Worm (Caenorhabditis elegans): Measurements from ENCODE around the gene aldo-2.

Gene aldo-2

DNA sequence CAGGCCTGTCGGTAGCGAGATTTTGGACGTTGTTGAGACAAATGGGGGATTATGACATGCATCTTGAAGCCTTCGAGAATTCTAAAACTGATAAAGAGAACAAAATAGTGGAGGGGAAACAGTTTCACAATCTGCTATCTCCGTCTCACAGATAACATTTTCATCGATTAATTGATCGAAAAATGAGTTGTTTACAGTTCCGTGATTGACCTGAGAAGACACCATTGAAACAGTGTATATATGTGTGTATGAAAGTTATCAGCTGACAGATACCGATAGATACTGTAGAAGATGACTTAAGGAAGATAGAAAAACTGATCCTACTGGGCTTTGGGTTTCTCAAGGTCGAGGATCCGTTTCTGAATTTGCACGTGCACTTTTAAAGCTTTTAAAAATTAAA, 37.3 kb downstream of the aldo-2 start:
- TF ChIP-seq dox-1 (GFP tag; IDR thresholded peaks at IDR 0.05) (peak; percentile 11; the same call in 1 of the 2 replicates), let-607 (tag; optimal IDR thresholded peaks at IDR 0.05) (peak in 1 of 2 experiments; percentile 31), egl-44 (GFP tag; IDR thresholded peaks at IDR 0.05) (no peak), F23B12.7 (tag; optimal IDR thresholded peaks at IDR 0.05; ENCODE audit: insufficient read depth) (no peak), F39B2.1 (GFP tag; IDR thresholded peaks at IDR 0.05) (no peak), nhr-80 (tag; optimal IDR thresholded peaks at IDR 0.05) (peak; percentile 61), dpl-1 (GFP tag; optimal IDR thresholded peaks at IDR 0.05) (no peak), hrde-1 (tag; optimal IDR thresholded peaks at IDR 0.05; ENCODE audit: borderline replicate concordance) (no peak), attf-6 (GFP tag; IDR thresholded peaks at IDR 0.05) (no peak), nfyb-1 (GFP tag; IDR thresholded peaks at IDR 0.05) (peak; percentile 32; the same call in 1 of the 2 replicates), somi-1 (GFP tag; optimal IDR thresholded peaks at IDR 0.05) (no peak), attf-5 (GFP tag; optimal IDR thresholded peaks at IDR 0.05) (peak; percentile 3), madf-3 (GFP tag; IDR thresholded peaks at IDR 0.05) (no peak), ama-1 (optimal IDR thresholded peaks at IDR 0.05) (no peak), ama-1 (GFP tag; optimal IDR thresholded peaks at IDR 0.05) (no peak), ztf-26 (tag; optimal IDR thresholded peaks at IDR 0.05) (no peak), fkh-3 (tag; optimal IDR thresholded peaks at IDR 0.05) (no peak), Y95B8A.8 (GFP tag; IDR thresholded peaks at IDR 0.05) (no peak), cebp-1 (GFP tag; IDR thresholded peaks at IDR 0.05) (no peak; the same call in 1 of the 2 replicates), cebp-1 (tag; optimal IDR thresholded peaks at IDR 0.05) (peak; percentile 57), F57A8.1 (GFP tag; optimal IDR thresholded peaks at IDR 0.05) (no peak), ceh-100 (GFP tag; IDR thresholded peaks at IDR 0.05) (no peak), F49E8.2 (tag; optimal IDR thresholded peaks at IDR 0.05; ENCODE audit: insufficient read depth) (no peak)

DNA sequence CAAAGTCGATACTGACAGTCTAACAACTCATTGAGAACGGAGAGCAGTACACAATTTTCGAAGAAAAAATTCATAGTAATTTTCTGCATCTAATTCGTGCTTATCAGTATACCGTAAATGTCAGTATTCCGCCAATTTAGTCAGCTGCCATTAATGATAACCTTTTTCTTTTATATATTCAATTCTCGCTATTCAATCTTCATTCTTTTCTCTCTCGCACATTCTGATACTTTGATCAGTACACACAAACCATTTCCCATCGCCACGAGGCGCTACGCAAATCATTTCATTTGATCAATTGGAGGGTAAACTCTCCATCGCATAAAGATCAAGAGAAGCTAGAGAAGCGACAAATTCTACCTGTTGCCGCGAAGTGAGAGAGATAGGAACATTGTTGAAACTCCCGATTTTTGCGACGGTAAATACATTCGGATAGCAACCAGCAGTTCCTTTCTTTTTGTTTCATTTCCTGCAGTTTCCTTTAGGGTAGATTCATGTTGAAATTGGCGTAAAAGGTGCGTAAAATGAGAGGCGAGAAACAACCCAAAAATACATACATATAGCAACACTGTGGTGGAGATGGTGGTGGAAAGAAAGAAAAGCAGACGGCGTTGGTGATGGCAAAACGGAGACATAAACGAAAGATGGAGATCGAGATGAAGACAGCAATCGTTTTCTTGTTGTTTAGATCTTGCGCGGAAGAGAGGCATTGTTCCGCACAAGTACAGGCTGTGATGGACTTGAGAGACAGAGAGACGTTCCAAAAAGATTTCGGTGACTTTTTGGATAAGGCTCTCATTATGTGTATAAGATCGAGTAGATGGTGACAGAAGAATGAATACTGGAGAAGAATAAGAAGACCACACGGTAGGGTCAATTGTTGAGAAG, 38.0 kb downstream of the aldo-2 start:
- TF ChIP-seq zim-3 (tag; optimal IDR thresholded peaks at IDR 0.05) (no peak), gei-17 (GFP tag; optimal IDR thresholded peaks at IDR 0.05) (no peak), cebp-1 (GFP tag; IDR thresholded peaks at IDR 0.05) (no peak), cebp-1 (tag; optimal IDR thresholded peaks at IDR 0.05) (peak; percentile 53), atf-7 (tag; optimal IDR thresholded peaks at IDR 0.05) (peak; percentile 53), ztf-25 (GFP tag; IDR thresholded peaks at IDR 0.05) (no peak), pha-4 (tag; optimal IDR thresholded peaks at IDR 0.05) (peak; percentile 66), nhr-90 (tag; optimal IDR thresholded peaks at IDR 0.05) (peak; percentile 19), nhr-80 (tag; optimal IDR thresholded peaks at IDR 0.05) (peak; percentile 97), let-607 (tag; optimal IDR thresholded peaks at IDR 0.05) (peak in 1 of 2 experiments; percentile 64), nfyb-1 (GFP tag; IDR thresholded peaks at IDR 0.05) (peak; percentile 60; the same call in 1 of the 2 replicates), egl-44 (GFP tag; IDR thresholded peaks at IDR 0.05) (0 out of 2 replicates have a peak, but pooled peaks have one; percentile 17), ztf-3 (GFP tag; optimal IDR thresholded peaks at IDR 0.05) (no peak), ama-1 (optimal IDR thresholded peaks at IDR 0.05) (peak; percentile 77), ama-1 (GFP tag; optimal IDR thresholded peaks at IDR 0.05) (no peak), C17E4.6 (GFP tag; IDR thresholded peaks at IDR 0.05) (no peak), lin-40 (tag; optimal IDR thresholded peaks at IDR 0.05) (peak; percentile 34), snpc-4 (GFP tag; optimal IDR thresholded peaks at IDR 0.05) (no peak), snpc-4 (tag; optimal IDR thresholded peaks at IDR 0.05) (peak in 1 of 4 experiments; percentile 33), madf-10 (tag; optimal IDR thresholded peaks at IDR 0.05) (peak; percentile 41), attf-5 (GFP tag; optimal IDR thresholded peaks at IDR 0.05) (peak; percentile 3), lin-54 (GFP tag; optimal IDR thresholded peaks at IDR 0.05) (peak; percentile 9), ets-4 (GFP tag; optimal IDR thresholded peaks at IDR 0.05) (peak; percentile 58), F23B12.7 (tag; optimal IDR thresholded peaks at IDR 0.05; ENCODE audit: insufficient read depth) (peak; percentile 29)

Measured in whole organism, young adult.